Fruit fly (Drosophila melanogaster): Measurements from ENCODE around the gene CAH1.

DNA sequence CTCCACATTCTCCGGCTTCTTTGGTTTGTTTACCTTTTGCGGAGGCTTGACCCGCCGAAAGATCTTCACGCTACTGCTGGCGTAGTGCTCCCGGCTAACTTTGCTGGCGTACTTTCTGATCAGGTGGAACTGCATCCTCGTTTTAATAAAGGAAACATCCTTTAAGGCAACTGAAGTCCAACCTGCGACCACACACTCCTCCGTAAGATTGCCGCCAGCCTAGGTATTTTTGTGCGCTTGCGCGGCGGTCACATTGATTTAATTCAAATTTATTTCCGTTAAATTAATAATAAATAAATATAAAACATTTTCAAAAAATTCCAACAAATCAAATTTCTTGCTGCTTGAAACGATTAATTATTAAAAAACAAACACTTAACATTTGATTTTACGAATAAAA lies 24.1 kb downstream of the CAH1 start, which contains the start of gene PolG1:
- TF ChIP-seq CG8478 (optimal IDR thresholded peaks at IDR 0.05) = no peak
- no peak for TF ChIP-seq CTCF (optimal IDR thresholded peaks at IDR 0.05)

All from S2 (cell line).